Fruit fly (Drosophila melanogaster) whole organism, embryonic: ENCODE measurements around the gene Vha16-3.

Source experiments
- Atf3 ChIP-seq: fragments of 200-800 bp; sonication (Bioruptor generic); optimal IDR thresholded peaks from 3 replicates; lab custom pipeline; 2016; ENCODE audit warnings: missing biosample characterization, missing genetic modification characterization
- B-H2 ChIP-seq: fragments of 200-800 bp; sonication (Bioruptor generic); optimal IDR thresholded peaks from 2 replicates; lab custom pipeline; 2018; ENCODE audit warnings: missing biosample characterization, mild to moderate bottlenecking, missing genetic modification characterization
- Blimp-1 ChIP-seq: fragments of 200-800 bp; sonication (Bioruptor generic); optimal IDR thresholded peaks from 3 replicates; lab custom pipeline; 2018; ENCODE audit warnings: missing biosample characterization, missing genetic modification characterization, mild to moderate bottlenecking, moderate library complexity, missing genetic modification reagents
- CG10979 ChIP-seq: fragments of 200-800 bp; sonication (Bioruptor generic); optimal IDR thresholded peaks from 2 replicates; lab custom pipeline; 2018; ENCODE audit warnings: missing biosample characterization, mild to moderate bottlenecking, missing genetic modification characterization, moderate library complexity
- CG11504 ChIP-seq: fragments of 200-800 bp; sonication (Bioruptor generic); optimal IDR thresholded peaks from 3 replicates; lab custom pipeline; 2019; ENCODE audit warnings: missing biosample characterization, mild to moderate bottlenecking, missing genetic modification characterization, moderate library complexity
- CG12744 ChIP-seq: fragments of 200-800 bp; sonication (Bioruptor generic); optimal IDR thresholded peaks from 2 replicates; lab custom pipeline; 2016; ENCODE audit warnings: missing biosample characterization, missing genetic modification characterization
- CG12942 ChIP-seq: fragments of 200-800 bp; sonication (Bioruptor generic); optimal IDR thresholded peaks from 3 replicates; lab custom pipeline; 2016; ENCODE audit warnings: missing biosample characterization, missing genetic modification characterization
- CG13123 ChIP-seq: fragments of 200-800 bp; sonication (Bioruptor generic); optimal IDR thresholded peaks from 2 replicates; lab custom pipeline; 2016; ENCODE audit warnings: missing biosample characterization, missing genetic modification characterization
- CG14710 ChIP-seq: fragments of 200-800 bp; sonication (Bioruptor generic); optimal IDR thresholded peaks from 3 replicates; lab custom pipeline; 2019; ENCODE audit warnings: missing biosample characterization, mild to moderate bottlenecking, missing genetic modification characterization, moderate library complexity
- CG15269 ChIP-seq: fragments of 200-800 bp; sonication (Bioruptor generic); optimal IDR thresholded peaks from 2 replicates; lab custom pipeline; 2018; ENCODE audit warnings: missing biosample characterization, mild to moderate bottlenecking, missing genetic modification characterization, moderate library complexity
- CG1603 ChIP-seq: fragments of 200-800 bp; sonication (Bioruptor generic); optimal IDR thresholded peaks from 2 replicates; lab custom pipeline; 2019; ENCODE audit warnings: missing biosample characterization, mild to moderate bottlenecking, missing genetic modification characterization, moderate library complexity
- CG17328 ChIP-seq: fragments of 200-800 bp; sonication (Bioruptor generic); IDR thresholded peaks from 2 replicates; pipeline ENCODE4 v1.3.6; 2022; ENCODE audit warnings: missing biosample characterization, missing genetic modification characterization
- CG2202 ChIP-seq: fragments of 200-800 bp; sonication (Bioruptor generic); optimal IDR thresholded peaks from 2 replicates; lab custom pipeline; 2018; ENCODE audit warnings: missing biosample characterization, mild to moderate bottlenecking, missing genetic modification characterization
- CG2875 ChIP-seq: fragments of 200-800 bp; sonication (Bioruptor generic); optimal IDR thresholded peaks from 2 replicates; lab custom pipeline; 2017; ENCODE audit warnings: missing biosample characterization, mild to moderate bottlenecking, missing genetic modification characterization, missing genetic modification reagents
- CG2889 ChIP-seq: fragments of 200-800 bp; sonication (Bioruptor generic); IDR thresholded peaks from 3 replicates; pipeline ENCODE4 v1.3.6; 2022; ENCODE audit warnings: missing biosample characterization, missing genetic modification characterization
- CG3407 ChIP-seq: fragments of 200-800 bp; sonication (Bioruptor generic); optimal IDR thresholded peaks from 2 replicates; lab custom pipeline; 2018; ENCODE audit warnings: missing biosample characterization, mild to moderate bottlenecking, missing genetic modification characterization
- CG4730 ChIP-seq: fragments of 200-800 bp; sonication (Bioruptor generic); IDR thresholded peaks from 2 replicates; pipeline ENCODE4 v1.3.6; 2022; ENCODE audit warnings: missing biosample characterization, missing genetic modification characterization
- CG5245 ChIP-seq: fragments of 200-800 bp; sonication (Bioruptor generic); optimal IDR thresholded peaks from 3 replicates; lab custom pipeline; 2016; ENCODE audit warnings: missing biosample characterization, missing genetic modification characterization
- CG6654 ChIP-seq: fragments of 200-800 bp; sonication (Bioruptor generic); optimal IDR thresholded peaks from 2 replicates; lab custom pipeline; 2017; ENCODE audit warnings: missing biosample characterization, mild to moderate bottlenecking, missing genetic modification characterization
- CG7271 ChIP-seq: fragments of 200-800 bp; sonication (Bioruptor generic); optimal IDR thresholded peaks from 2 replicates; lab custom pipeline; 2018; ENCODE audit warnings: missing biosample characterization, mild to moderate bottlenecking, missing genetic modification characterization, moderate library complexity
- CG7839 ChIP-seq: fragments of 200-800 bp; sonication (Bioruptor generic); optimal IDR thresholded peaks from 3 replicates; lab custom pipeline; 2018; ENCODE audit warnings: missing biosample characterization, mild to moderate bottlenecking, missing genetic modification characterization, moderate library complexity
- ERR ChIP-seq: fragments of 200-800 bp; sonication (Bioruptor generic); optimal IDR thresholded peaks from 2 replicates; lab custom pipeline; 2016; ENCODE audit warnings: missing biosample characterization, missing genetic modification characterization
- Ets65A ChIP-seq: fragments of 200-800 bp; sonication (Bioruptor generic); peaks from one replicate; lab custom pipeline; 2016; ENCODE audit warnings: missing biosample characterization, missing genetic modification characterization
- HLHmδ ChIP-seq: fragments of 200-800 bp; sonication (Bioruptor generic); optimal IDR thresholded peaks from 2 replicates; lab custom pipeline; 2018; ENCODE audit warnings: missing biosample characterization, mild to moderate bottlenecking, missing genetic modification characterization, moderate library complexity
- Hey ChIP-seq: fragments of 200-800 bp; sonication (Bioruptor generic); optimal IDR thresholded peaks from 3 replicates; lab custom pipeline; 2018; ENCODE audit warnings: missing biosample characterization, mild to moderate bottlenecking, missing genetic modification characterization
- Hr51 ChIP-seq, 2 experiments: fragments of 200-800 bp; sonication (Bioruptor generic); optimal IDR thresholded peaks; 2 replicates in 1 of 2; 3 replicates in 1 of 2; lab custom pipeline; 2016 to 2018; ENCODE audit warnings: missing biosample characterization in 2 of 2, missing genetic modification characterization in 2 of 2, mild to moderate bottlenecking in 1 of 2, moderate library complexity in 1 of 2
- Max ChIP-seq: fragments of 200-800 bp; sonication (Bioruptor generic); optimal IDR thresholded peaks from 2 replicates; lab custom pipeline; 2016; ENCODE audit warnings: missing biosample characterization, mild to moderate bottlenecking, missing genetic modification characterization
- Spps ChIP-seq: fragments of 200-800 bp; sonication (Bioruptor generic); optimal IDR thresholded peaks from 2 replicates; lab custom pipeline; 2018; ENCODE audit warnings: missing biosample characterization, mild to moderate bottlenecking, missing genetic modification characterization
- al ChIP-seq: fragments of 200-800 bp; sonication (Bioruptor generic); IDR thresholded peaks from 2 replicates; pipeline ENCODE4 v1.3.6; 2022; ENCODE audit warnings: missing biosample characterization, missing genetic modification characterization
- ato ChIP-seq: fragments of 200-800 bp; sonication (Bioruptor generic); IDR thresholded peaks from 2 replicates; pipeline ENCODE4 v1.3.6; 2022; ENCODE audit warnings: missing biosample characterization, missing genetic modification characterization; ENCODE audit not compliant: partially characterized antibody
- chinmo ChIP-seq: fragments of 200-800 bp; sonication (Bioruptor generic); IDR thresholded peaks from 4 replicates; pipeline ENCODE4 v1.3.6; 2022; ENCODE audit warnings: missing biosample characterization, missing genetic modification characterization; ENCODE audit not compliant: partially characterized antibody
- dmrt99B ChIP-seq: fragments of 200-800 bp; sonication (Bioruptor generic); optimal IDR thresholded peaks from 2 replicates; lab custom pipeline; 2018; ENCODE audit warnings: missing biosample characterization, mild to moderate bottlenecking, missing genetic modification characterization, moderate library complexity
- eve ChIP-seq, 2 experiments: fragments of >200 bp; optimal IDR thresholded peaks; 2 replicates each; lab custom pipeline; 2017; ENCODE audit warnings: missing biosample characterization in 2 of 2, missing genetic modification characterization in 2 of 2
- gem ChIP-seq: fragments of 200-800 bp; sonication (Bioruptor generic); optimal IDR thresholded peaks from 2 replicates; lab custom pipeline; 2019; ENCODE audit warnings: missing biosample characterization, mild to moderate bottlenecking, missing genetic modification characterization, moderate library complexity
- knrl ChIP-seq: fragments of 200-800 bp; sonication (Bioruptor generic); IDR thresholded peaks from 3 replicates; pipeline ENCODE4 v1.3.6; 2022; ENCODE audit warnings: missing biosample characterization, missing genetic modification characterization; ENCODE audit not compliant: partially characterized antibody
- lab ChIP-seq: fragments of 200-800 bp; sonication (Bioruptor generic); optimal IDR thresholded peaks from 3 replicates; lab custom pipeline; 2017; ENCODE audit warnings: missing biosample characterization, missing genetic modification characterization, mild to moderate bottlenecking, moderate library complexity, missing genetic modification reagents
- oc ChIP-seq: fragments of 200-800 bp; sonication (Bioruptor generic); optimal IDR thresholded peaks from 2 replicates; lab custom pipeline; 2018; ENCODE audit warnings: missing biosample characterization, mild to moderate bottlenecking, missing genetic modification characterization, moderate library complexity
- otp ChIP-seq: fragments of 200-800 bp; sonication (Bioruptor generic); IDR thresholded peaks from 3 replicates; pipeline ENCODE4, ENCODE4 v1.3.6; 2022; ENCODE audit warnings: missing biosample characterization, missing genetic modification characterization
- pnt ChIP-seq: fragments of 200-800 bp; sonication (Bioruptor generic); optimal IDR thresholded peaks from 3 replicates; lab custom pipeline; 2016; ENCODE audit warnings: missing biosample characterization, missing genetic modification characterization
- rib ChIP-seq: fragments of 200-800 bp; sonication (Bioruptor generic); IDR thresholded peaks from 2 replicates; pipeline ENCODE4 v1.3.6; 2022; ENCODE audit warnings: missing biosample characterization, missing genetic modification characterization
- sc ChIP-seq, 3 experiments: fragments of >200 bp in 2 of 3; fragments of 200-800 bp in 1 of 3; sonication (Bioruptor generic) in 1 of 3; optimal IDR thresholded peaks; 2 replicates in 2 of 3; 3 replicates in 1 of 3; lab custom pipeline; 2017; ENCODE audit warnings: mild to moderate bottlenecking in 1 of 3, missing biosample characterization in 1 of 3, missing genetic modification characterization in 1 of 3, missing genetic modification reagents in 1 of 3
- sqz ChIP-seq: fragments of 200-800 bp; sonication (Bioruptor generic); optimal IDR thresholded peaks from 3 replicates; lab custom pipeline; 2018; ENCODE audit warnings: missing biosample characterization, mild to moderate bottlenecking, missing genetic modification characterization
- tio ChIP-seq: fragments of 200-800 bp; sonication (Bioruptor generic); optimal IDR thresholded peaks from 2 replicates; lab custom pipeline; 2017; ENCODE audit warnings: missing biosample characterization, missing genetic modification characterization, inconsistent platforms
- tna ChIP-seq: fragments of 200-800 bp; sonication (Bioruptor generic); IDR thresholded peaks from 2 replicates; pipeline ENCODE4 v1.3.6; 2022; ENCODE audit warnings: missing biosample characterization, missing genetic modification characterization; ENCODE audit not compliant: partially characterized antibody
- trh ChIP-seq: fragments of 200-800 bp; sonication (Bioruptor generic); optimal IDR thresholded peaks from 2 replicates; lab custom pipeline; 2016; ENCODE audit warnings: missing biosample characterization, missing genetic modification characterization
- unc-4 ChIP-seq: fragments of 200-800 bp; sonication (Bioruptor generic); IDR thresholded peaks from 2 replicates; pipeline ENCODE4 v1.3.6; 2022; ENCODE audit warnings: missing biosample characterization, missing genetic modification characterization; ENCODE audit not compliant: partially characterized antibody
- unpg ChIP-seq: fragments of 200-800 bp; sonication (Bioruptor generic); optimal IDR thresholded peaks from 3 replicates; lab custom pipeline; 2018; ENCODE audit warnings: missing biosample characterization, mild to moderate bottlenecking, missing genetic modification characterization, moderate library complexity

Vha16-3 gene

dm6 chr3L:11515349-11516079 is 42.4 kb downstream of the Vha16-3 start (continued):
- TF ChIP-seq CG12942 (GFP tag; lab: Kevin White, UChicago) = no peak
- TF ChIP-seq trh (GFP tag; lab: Kevin White, UChicago) = no peak
- TF ChIP-seq CG17328 (GFP tag; lab: Robert Waterston, UW) = no peak
- TF ChIP-seq dmrt99B (tag; lab: Kevin White, UChicago) = peak; percentile 22
- no peak for TF ChIP-seq tio
- no peak for TF ChIP-seq B-H2 (GFP tag; lab: Kevin White, UChicago)
- peak; percentile 13 for TF ChIP-seq CG10979 (tag; lab: Kevin White, UChicago)
- TF ChIP-seq chinmo (GFP tag; lab: Robert Waterston, UW) = 0 out of 4 replicates have a peak, but pooled peaks have one; percentile 41
- TF ChIP-seq CG4730 (GFP tag; lab: Robert Waterston, UW) = no peak
- TF ChIP-seq otp (GFP tag; lab: Robert Waterston, UW) = 0 out of 3 replicates have a peak, but pooled peaks have one; percentile 32
- no peak for TF ChIP-seq eve (GFP tag; optimal IDR thresholded peaks at IDR 0.05; lab: Kevin White, UChicago)
- no peak for TF ChIP-seq pnt (GFP tag; lab: Kevin White, UChicago)
- no peak for TF ChIP-seq CG5245 (GFP tag; lab: Kevin White, UChicago)
- TF ChIP-seq CG11504 = peak; percentile 12

- TF ChIP-seq tna (GFP tag; lab: Robert Waterston, UW) (no peak), CG7271 (tag; lab: Kevin White, UChicago) (peak; percentile 13), Spps (tag; lab: Kevin White, UChicago) (peak; percentile 44), sqz (no peak), Ets65A (GFP tag; lab: Kevin White, UChicago) (no peak), CG6654 (GFP tag; lab: Kevin White, UChicago) (no peak), Hey (tag; lab: Kevin White, UChicago) (no peak), ato (GFP tag; lab: Robert Waterston, UW) (no peak), CG12744 (no peak), CG3407 (GFP tag; lab: Kevin White, UChicago) (peak; percentile 28), gem (tag; lab: Kevin White, UChicago) (peak; percentile 42), sc (optimal IDR thresholded peaks at IDR 0.05; lab: Kevin White, UChicago) (no peak), sc (GFP tag; optimal IDR thresholded peaks at IDR 0.05; lab: Kevin White, UChicago) (peak; percentile 27), CG2889 (GFP tag; lab: Robert Waterston, UW) (no peak), knrl (GFP tag; lab: Robert Waterston, UW) (no peak), CG7839 (tag; lab: Kevin White, UChicago) (peak; percentile 12), CG14710 (tag; lab: Kevin White, UChicago) (no peak), CG2875 (GFP tag; lab: Kevin White, UChicago) (peak; percentile 21), unc-4 (GFP tag; lab: Robert Waterston, UW) (no peak), al (GFP tag; lab: Robert Waterston, UW) (no peak), CG13123 (GFP tag; lab: Kevin White, UChicago) (no peak), Atf3 (no peak), unpg (peak; percentile 5), oc (tag; lab: Kevin White, UChicago) (no peak), HLHmδ (GFP tag; lab: Kevin White, UChicago) (no peak), rib (GFP tag; lab: Robert Waterston, UW) (no peak), Max (GFP tag; lab: Kevin White, UChicago) (no peak), CG1603 (peak; percentile 45), ERR (GFP tag; lab: Kevin White, UChicago) (no peak), Blimp-1 (GFP tag; lab: Kevin White, UChicago) (peak; percentile 46), Hr51 (GFP tag; optimal IDR thresholded peaks at IDR 0.05; lab: Kevin White, UChicago) (no peak), CG2202 (tag; lab: Kevin White, UChicago) (peak; percentile 2), lab (no peak), CG15269 (tag; lab: Kevin White, UChicago) (no peak)
These were observed 43.1 kb downstream of the Vha16-3 start for dm6 chr3L:11516229-11516628.
